Fruit fly (Drosophila melanogaster): ENCODE measurements around the gene Adgf-A.

Gene Adgf-A

DNA sequence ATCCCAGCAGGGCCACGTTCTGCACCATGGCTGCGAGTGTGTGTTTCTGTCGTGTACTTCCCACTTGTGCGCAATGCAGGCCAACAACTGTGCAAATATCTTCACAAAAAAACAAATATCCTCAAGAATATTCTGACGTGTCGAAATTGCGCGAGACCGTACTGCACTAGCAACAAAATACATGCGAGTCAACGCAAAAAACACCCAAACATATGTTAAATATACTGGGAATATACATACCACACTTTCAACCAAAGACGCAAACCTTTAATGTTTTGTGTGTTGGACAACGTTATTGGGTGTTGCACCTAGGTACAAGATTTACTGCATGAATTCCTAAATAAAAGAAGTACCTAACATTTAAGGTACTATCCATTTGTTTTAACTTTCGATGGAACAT is 38.1 kb upstream of the Adgf-A start, which contains the start of gene NUCB1 (continued):
- TF ChIP-seq insv (GFP tag; optimal IDR thresholded peaks at IDR 0.05) (no peak), trem (tag; optimal IDR thresholded peaks at IDR 0.05) (peak; percentile 82), vfl (GFP tag; optimal IDR thresholded peaks at IDR 0.05) (peak; percentile 29), YL-1 (GFP tag; optimal IDR thresholded peaks at IDR 0.05) (peak; percentile 82), chif (GFP tag; optimal IDR thresholded peaks at IDR 0.05) (no peak), nerfin-2 (GFP tag; IDR thresholded peaks at IDR 0.05; ENCODE audit: partially characterized antibody) (no peak), al (GFP tag; IDR thresholded peaks at IDR 0.05) (no peak), CG12744 (GFP tag; optimal IDR thresholded peaks at IDR 0.05) (peak; percentile 47), CG6654 (GFP tag; optimal IDR thresholded peaks at IDR 0.05) (no peak), yki (optimal IDR thresholded peaks at IDR 0.05) (no peak), HmgD (GFP tag; optimal IDR thresholded peaks at IDR 0.05) (peak; percentile 72), Vsx1 (GFP tag; optimal IDR thresholded peaks at IDR 0.05) (no peak), CG5953 (GFP tag; IDR thresholded peaks at IDR 0.05) (no peak), ato (GFP tag; IDR thresholded peaks at IDR 0.05; ENCODE audit: partially characterized antibody) (no peak), crp (GFP tag; optimal IDR thresholded peaks at IDR 0.05) (peak in 1 of 2 experiments; percentile 87), CG12104 (GFP tag; optimal IDR thresholded peaks at IDR 0.05) (no peak), H2.0 (GFP tag; IDR thresholded peaks at IDR 0.05) (no peak), hth (optimal IDR thresholded peaks at IDR 0.05) (no peak), CG8359 (GFP tag; optimal IDR thresholded peaks at IDR 0.05; ENCODE audit: borderline replicate concordance) (no peak), zfh2 (GFP tag; optimal IDR thresholded peaks at IDR 0.05) (peak; percentile 49), Eip74EF (GFP tag; optimal IDR thresholded peaks at IDR 0.05) (no peak), E2f2 (GFP tag; IDR thresholded peaks at IDR 0.05) (peak; percentile 24; the same call in 1 of the 2 replicates), CG3838 (GFP tag; optimal IDR thresholded peaks at IDR 0.05) (no peak), klu (GFP tag; IDR thresholded peaks at IDR 0.05) (no peak), CG17385 (GFP tag; optimal IDR thresholded peaks at IDR 0.05) (no peak), CG34422 (GFP tag; IDR thresholded peaks at IDR 0.05) (no peak), Neu2 (GFP tag; optimal IDR thresholded peaks at IDR 0.05; ENCODE audit: borderline replicate concordance) (no peak), CG30020 (tag; optimal IDR thresholded peaks at IDR 0.05) (peak; percentile 29), CG6254 (GFP tag; optimal IDR thresholded peaks at IDR 0.05) (no peak), gcm2 (GFP tag; optimal IDR thresholded peaks at IDR 0.05) (peak; percentile 7), mld (GFP tag; IDR thresholded peaks at IDR 0.05; ENCODE audit: partially characterized antibody) (no peak), CG10267 (tag; optimal IDR thresholded peaks at IDR 0.05) (peak; percentile 95), btn (GFP tag; optimal IDR thresholded peaks at IDR 0.05) (no peak), repo (GFP tag; optimal IDR thresholded peaks at IDR 0.05) (peak; percentile 2), dpn (GFP tag; optimal IDR thresholded peaks at IDR 0.05) (peak; percentile 47 to 64), CG10321 (GFP tag; IDR thresholded peaks at IDR 0.05) (no peak), CG6791 (GFP tag; IDR thresholded peaks at IDR 0.05; ENCODE audit: partially characterized antibody) (no peak), Hr39 (optimal IDR thresholded peaks at IDR 0.05) (no peak), corto (GFP tag; optimal IDR thresholded peaks at IDR 0.05) (no peak), CG10147 (GFP tag; optimal IDR thresholded peaks at IDR 0.05) (no peak), jing (GFP tag; optimal IDR thresholded peaks at IDR 0.05) (no peak), CG9609 (GFP tag; optimal IDR thresholded peaks at IDR 0.05) (peak; percentile 33), Sin3A (optimal IDR thresholded peaks at IDR 0.05) (peak; percentile 11), Side (GFP tag; optimal IDR thresholded peaks at IDR 0.05) (no peak), wek (GFP tag; optimal IDR thresholded peaks at IDR 0.05) (no peak), Spps (tag; optimal IDR thresholded peaks at IDR 0.05) (peak; percentile 21), hkb (optimal IDR thresholded peaks at IDR 0.05) (no peak), hkb (GFP tag; IDR thresholded peaks at IDR 0.05) (peak; percentile 36; the same call in 1 of the 2 replicates), CG14014 (GFP tag; IDR thresholded peaks at IDR 0.05) (0 out of 2 replicates have a peak, but pooled peaks have one; percentile 45), disco-r (GFP tag; optimal IDR thresholded peaks at IDR 0.05) (peak; percentile 26), Dll (GFP tag; IDR thresholded peaks at IDR 0.05; ENCODE audit: partially characterized antibody) (no peak), Atf3 (GFP tag; optimal IDR thresholded peaks at IDR 0.05) (no peak)

All from whole organism, embryonic.